Worm (Caenorhabditis elegans) whole organism, L3 larva: Measurements from ENCODE around the gene F28H7.2.

Source experiments
- egl-27 ChIP-seq: sonication (generic microtip); optimal IDR thresholded peaks from 4 replicates; lab custom pipeline; 2017; ENCODE audit warnings: missing biosample characterization, missing genetic modification reagents, missing genetic modification characterization
- elt-1 ChIP-seq: fragments of 150-350 bp; optimal IDR thresholded peaks from 2 replicates; lab custom pipeline; 2014; ENCODE audit warnings: missing biosample characterization, missing genetic modification characterization
- elt-3 ChIP-seq, 3 experiments: fragments of 150-350 bp in 1 of 3; sonication (generic microtip) in 2 of 3; optimal IDR thresholded peaks; 2 replicates in 2 of 3; 4 replicates in 1 of 3; lab custom pipeline; 2014 to 2017; ENCODE audit warnings: missing biosample characterization in 3 of 3, missing genetic modification characterization in 3 of 3
- fos-1 ChIP-seq: fragments of 150-350 bp; optimal IDR thresholded peaks from 2 replicates; lab custom pipeline; 2014; ENCODE audit warnings: missing biosample characterization, missing genetic modification characterization
- lin-15B ChIP-seq: fragments of 150-350 bp; optimal IDR thresholded peaks from 2 replicates; lab custom pipeline; 2014; ENCODE audit warnings: missing biosample characterization, missing genetic modification characterization
- nhr-23 ChIP-seq: fragments of 150-350 bp; optimal IDR thresholded peaks from 2 replicates; lab custom pipeline; 2014; ENCODE audit warnings: missing biosample characterization, missing genetic modification reagents, missing genetic modification characterization
- nhr-237 ChIP-seq: fragments of 150-350 bp; optimal IDR thresholded peaks from 2 replicates; lab custom pipeline; 2014; ENCODE audit warnings: missing biosample characterization, missing genetic modification characterization
- pha-4 ChIP-seq: fragments of 150-350 bp; optimal IDR thresholded peaks from 2 replicates; lab custom pipeline; 2014; ENCODE audit warnings: missing biosample characterization, missing genetic modification reagents, missing genetic modification characterization
- sea-2 ChIP-seq: fragments of 150-350 bp; sonication (generic microtip); optimal IDR thresholded peaks from 4 replicates; lab custom pipeline; 2014; ENCODE audit warnings: missing biosample characterization, missing genetic modification reagents, missing genetic modification characterization
- ztf-11 ChIP-seq: fragments of 150-350 bp; optimal IDR thresholded peaks from 2 replicates; lab custom pipeline; 2014; ENCODE audit warnings: missing biosample characterization, missing genetic modification characterization

DNA sequence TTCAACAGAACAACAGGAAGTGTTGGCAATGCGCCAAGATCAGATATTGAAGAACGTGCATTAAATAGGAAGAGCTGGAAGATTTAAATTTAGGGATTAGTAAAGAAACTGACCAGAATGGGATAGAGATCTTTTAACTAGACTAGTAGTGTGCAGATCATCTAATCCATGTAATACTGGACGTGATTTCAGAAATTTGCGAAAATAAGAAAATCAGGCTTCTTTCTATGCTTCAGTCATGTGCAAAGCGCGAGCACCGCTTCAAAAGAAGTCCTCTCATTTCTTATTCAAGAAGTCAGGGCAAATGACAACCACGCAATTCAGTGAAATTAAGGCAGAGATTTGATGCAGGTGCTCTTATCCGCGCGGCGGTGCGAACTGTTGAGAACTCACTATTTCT is 29.7 kb upstream of the F28H7.2 start:
- TF ChIP-seq egl-27 (tag; lab: Kevin White, UChicago), result no peak
- no peak for TF ChIP-seq fos-1 (tag; lab: Kevin White, UChicago)
- no peak for TF ChIP-seq lin-15B (tag; lab: Kevin White, UChicago)
- no peak for TF ChIP-seq pha-4 (tag; lab: Kevin White, UChicago)
- TF ChIP-seq nhr-237 (tag; lab: Kevin White, UChicago), result no peak
- TF ChIP-seq nhr-23 (tag; lab: Kevin White, UChicago), result no peak
- TF ChIP-seq sea-2 (GFP tag; lab: Kevin White, UChicago), result no peak
- no peak for TF ChIP-seq ztf-11 (tag; lab: Kevin White, UChicago)
- no peak for TF ChIP-seq elt-3 (tag; optimal IDR thresholded peaks at IDR 0.05; lab: Kevin White, UChicago)
- TF ChIP-seq elt-1 (tag; lab: Kevin White, UChicago), result no peak
